Fruit fly (Drosophila melanogaster): ENCODE measurements around the gene Gr68a.

- TF ChIP-seq Sin3A (optimal IDR thresholded peaks at IDR 0.05) (no peak), h (optimal IDR thresholded peaks at IDR 0.05) (no peak), ttk (optimal IDR thresholded peaks at IDR 0.05) (no peak), Myc (optimal IDR thresholded peaks at IDR 0.05) (no peak)
These were observed 26.3 kb downstream of the Gr68a start for dm6 chr3L:11777348-11777958.
